Worm (Caenorhabditis elegans) whole organism, young adult: Measurements from ENCODE around the gene Y47D7A.18.
A peak's percentile ranks its signal among the peaks of the same experiment; 100 is the strongest.

Experiments
- D2030.7 ChIP-seq: fragments of 200-800 bp; sonication (Bioruptor generic); IDR thresholded peaks from 2 replicates; pipeline ENCODE4 v1.3.6; 2022; ENCODE audit warnings: missing genetic modification reagents, missing genetic modification characterization, missing compliant biosample characterization
- F23B12.7 ChIP-seq: sonication (generic microtip); optimal IDR thresholded peaks from 2 replicates; lab custom pipeline; 2017; ENCODE audit warnings: missing genetic modification characterization, mild to moderate bottlenecking, missing compliant biosample characterization, antibody characterized with exemption, moderate library complexity; ENCODE audit not compliant: insufficient read depth
- F33H1.4 ChIP-seq: fragments of 200-800 bp; sonication (Bioruptor generic); IDR thresholded peaks from 2 replicates; pipeline ENCODE4 v1.3.6; 2022; ENCODE audit warnings: missing genetic modification reagents, missing genetic modification characterization, missing compliant biosample characterization
- F49E8.2 ChIP-seq: sonication (generic microtip); optimal IDR thresholded peaks from 3 replicates; lab custom pipeline; 2017; ENCODE audit warnings: missing genetic modification characterization, mild to moderate bottlenecking, missing compliant biosample characterization, antibody characterized with exemption, moderate library complexity; ENCODE audit not compliant: insufficient read depth
- F57A8.1 ChIP-seq: fragments of 200-800 bp; sonication (Bioruptor generic); optimal IDR thresholded peaks from 2 replicates; lab custom pipeline; 2018; ENCODE audit warnings: mild to moderate bottlenecking, missing genetic modification characterization, moderate library complexity, missing compliant biosample characterization
- attf-6 ChIP-seq: fragments of 200-800 bp; sonication (Bioruptor generic); IDR thresholded peaks from 2 replicates; pipeline ENCODE4 v1.3.6; 2022; ENCODE audit warnings: missing genetic modification reagents, missing genetic modification characterization, missing compliant biosample characterization
- ccch-3 ChIP-seq: fragments of 200-800 bp; sonication (Bioruptor generic); optimal IDR thresholded peaks from 2 replicates; lab custom pipeline; 2018; ENCODE audit warnings: mild to moderate bottlenecking, missing genetic modification characterization, missing compliant biosample characterization
- ceh-100 ChIP-seq: fragments of 200-800 bp; sonication (Bioruptor generic); IDR thresholded peaks from 2 replicates; pipeline ENCODE4 v1.3.6; 2022; ENCODE audit warnings: missing genetic modification reagents, missing genetic modification characterization, missing compliant biosample characterization
- ceh-58 ChIP-seq: fragments of 200-800 bp; sonication (Bioruptor generic); IDR thresholded peaks from 2 replicates; pipeline ENCODE4 v1.3.6; 2022; ENCODE audit warnings: missing genetic modification characterization, missing compliant biosample characterization
- dox-1 ChIP-seq: fragments of 200-800 bp; sonication (Bioruptor generic); IDR thresholded peaks from 2 replicates; pipeline ENCODE4 v1.3.6; 2022; ENCODE audit warnings: missing genetic modification reagents, missing genetic modification characterization, missing compliant biosample characterization
- efl-1 ChIP-seq: fragments of 150-350 bp; optimal IDR thresholded peaks from 2 replicates; lab custom pipeline; 2014; ENCODE audit warnings: missing biosample characterization, missing genetic modification reagents, missing genetic modification characterization
- ekl-4 ChIP-seq: fragments of 200-800 bp; sonication (Bioruptor generic); IDR thresholded peaks from 2 replicates; pipeline ENCODE4 v1.3.6; 2022; ENCODE audit warnings: missing genetic modification reagents, missing genetic modification characterization, missing compliant biosample characterization
- him-1 ChIP-seq: sonication (generic microtip); optimal IDR thresholded peaks from 2 replicates; lab custom pipeline; 2016; ENCODE audit warnings: missing genotype, missing genetic modification reagents, missing genetic modification characterization, missing compliant biosample characterization
- hmg-1.2 ChIP-seq: fragments of 200-800 bp; sonication (Bioruptor generic); IDR thresholded peaks from 2 replicates; pipeline ENCODE4 v1.3.6; 2022; ENCODE audit warnings: missing genetic modification reagents, missing genetic modification characterization, missing compliant biosample characterization
- hsf-1 ChIP-seq: fragments of 200-800 bp; sonication (Bioruptor generic); IDR thresholded peaks from 2 replicates; pipeline ENCODE4 v1.3.6; 2022; ENCODE audit warnings: missing genetic modification reagents, missing genetic modification characterization, missing compliant biosample characterization
- lag-1 ChIP-seq: fragments of 200-800 bp; sonication (Bioruptor generic); IDR thresholded peaks from 2 replicates; pipeline ENCODE4 v1.3.6; 2022; ENCODE audit warnings: missing genetic modification reagents, missing genetic modification characterization, missing compliant biosample characterization
- let-526 ChIP-seq: fragments of 200-800 bp; sonication (Bioruptor generic); IDR thresholded peaks from 2 replicates; pipeline ENCODE4 v1.3.6; 2022; ENCODE audit warnings: missing genetic modification reagents, missing genetic modification characterization, missing compliant biosample characterization
- lin-35 ChIP-seq, 3 experiments: fragments of 150-350 bp in 2 of 3; sonication (generic microtip) in 1 of 3; optimal IDR thresholded peaks; 2 replicates each; lab custom pipeline; 2014 to 2018; ENCODE audit warnings: missing biosample characterization in 3 of 3, missing genetic modification characterization in 3 of 3, missing genetic modification reagents in 3 of 3
- lin-54 ChIP-seq: fragments of 200-800 bp; sonication (Bioruptor generic); optimal IDR thresholded peaks from 2 replicates; lab custom pipeline; 2018; ENCODE audit warnings: mild to moderate bottlenecking, missing genetic modification characterization, missing compliant biosample characterization
- lsl-1 ChIP-seq: fragments of 200-800 bp; sonication (Bioruptor generic); optimal IDR thresholded peaks from 2 replicates; lab custom pipeline; 2018; ENCODE audit warnings: mild to moderate bottlenecking, missing genetic modification characterization, moderate library complexity, missing compliant biosample characterization
- madf-6 ChIP-seq: fragments of 200-800 bp; sonication (Bioruptor generic); IDR thresholded peaks from 2 replicates; pipeline ENCODE4 v1.3.6; 2022; ENCODE audit warnings: missing genetic modification reagents, missing genetic modification characterization, missing compliant biosample characterization
- madf-8 ChIP-seq: fragments of 200-800 bp; sonication (Bioruptor generic); conservative IDR thresholded peaks from 2 replicates; pipeline ENCODE4 v1.3.6; 2022; ENCODE audit warnings: missing genetic modification reagents, missing genetic modification characterization, missing compliant biosample characterization
- mcd-1 ChIP-seq: fragments of 200-800 bp; sonication (Bioruptor generic); IDR thresholded peaks from 2 replicates; pipeline ENCODE4 v1.3.6; 2022; ENCODE audit warnings: missing genetic modification reagents, missing genetic modification characterization, missing compliant biosample characterization
- mxl-1 ChIP-seq: sonication (generic microtip); optimal IDR thresholded peaks from 2 replicates; lab custom pipeline; 2016; ENCODE audit warnings: missing genetic modification characterization, missing compliant biosample characterization
- nfyb-1 ChIP-seq: fragments of 200-800 bp; sonication (Bioruptor generic); IDR thresholded peaks from 2 replicates; pipeline ENCODE4 v1.3.6; 2022; ENCODE audit warnings: missing genetic modification reagents, missing genetic modification characterization, missing compliant biosample characterization
- nhr-80 ChIP-seq: sonication (generic microtip); optimal IDR thresholded peaks from 2 replicates; lab custom pipeline; 2016; ENCODE audit warnings: missing genetic modification characterization, missing compliant biosample characterization
- pbrm-1 ChIP-seq: fragments of 200-800 bp; sonication (Bioruptor generic); IDR thresholded peaks from 2 replicates; pipeline ENCODE4 v1.3.6; 2022; ENCODE audit warnings: missing genetic modification reagents, missing genetic modification characterization, missing compliant biosample characterization
- pha-4 ChIP-seq: fragments of 150-350 bp; sonication (generic microtip); optimal IDR thresholded peaks from 2 replicates; lab custom pipeline; 2014; ENCODE audit warnings: missing biosample characterization, missing genetic modification reagents, missing genetic modification characterization
- snpc-1.1 ChIP-seq: sonication (generic microtip); optimal IDR thresholded peaks from 2 replicates; lab custom pipeline; 2017; ENCODE audit warnings: missing genetic modification characterization, mild to moderate bottlenecking, missing compliant biosample characterization, antibody characterized with exemption, moderate library complexity, missing genotype, missing genetic modification reagents; ENCODE audit not compliant: insufficient read depth
- snpc-3.4 ChIP-seq: sonication (generic microtip); optimal IDR thresholded peaks from 2 replicates; lab custom pipeline; 2017; ENCODE audit warnings: missing genetic modification characterization, mild to moderate bottlenecking, missing compliant biosample characterization, antibody characterized with exemption, moderate library complexity, missing genotype, missing genetic modification reagents
- snpc-4 ChIP-seq, 5 experiments: fragments of 150-350 bp in 1 of 5; sonication (generic microtip) in 4 of 5; optimal IDR thresholded peaks; 2 replicates each; lab custom pipeline; 2014 to 2018; ENCODE audit warnings: missing genetic modification characterization in 5 of 5, missing biosample characterization in 3 of 5, antibody characterized with exemption in 2 of 5, mild to moderate bottlenecking in 2 of 5, missing compliant biosample characterization in 2 of 5, missing genotype in 2 of 5, moderate library complexity in 2 of 5, missing genetic modification reagents in 1 of 5
- tbp1 ChIP-seq: fragments of 200-800 bp; sonication (Bioruptor generic); optimal IDR thresholded peaks from 2 replicates; lab custom pipeline; 2018; ENCODE audit warnings: mild to moderate bottlenecking, missing genetic modification characterization, missing compliant biosample characterization
- xnd-1 ChIP-seq: sonication (generic microtip); optimal IDR thresholded peaks from 2 replicates; lab custom pipeline; 2016; ENCODE audit warnings: missing genotype, missing genetic modification reagents, missing genetic modification characterization, missing compliant biosample characterization
- ztf-18 ChIP-seq: sonication (generic microtip); optimal IDR thresholded peaks from 2 replicates; lab custom pipeline; 2016; ENCODE audit warnings: missing genotype, mild to moderate bottlenecking, missing genetic modification characterization, missing compliant biosample characterization

The Y47D7A.18 gene

DNA sequence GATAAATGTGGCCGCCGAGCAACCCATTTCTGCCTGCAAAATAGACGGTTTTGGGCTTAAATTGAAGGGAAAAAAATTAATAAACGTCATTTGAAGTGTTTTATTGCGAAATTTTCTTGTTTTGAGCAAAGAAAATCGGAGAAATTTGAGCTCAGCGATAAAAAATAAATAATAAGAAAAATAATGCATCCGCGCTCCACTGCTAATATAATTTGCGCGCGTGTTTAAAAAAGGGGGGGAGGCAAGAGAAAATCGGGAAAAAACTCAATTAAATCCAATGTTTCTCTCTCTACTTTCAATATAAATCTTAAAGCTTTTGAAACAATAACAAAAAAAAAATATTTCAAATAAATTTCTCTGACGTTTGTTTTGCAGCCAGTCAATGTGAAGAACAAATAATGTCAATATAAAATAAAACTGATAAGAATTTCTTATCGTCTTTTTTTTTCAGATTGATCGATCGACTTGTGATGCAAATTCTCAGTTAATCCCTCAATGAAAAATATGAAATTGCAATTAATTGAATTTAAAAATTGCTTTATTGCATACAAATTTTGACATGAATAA is 34.0 kb upstream of the Y47D7A.18 start, which contains the start of gene rft-2 (continued):
- TF ChIP-seq him-1 (tag; lab: Kevin White, UChicago) (no peak), ekl-4 (GFP tag; lab: Robert Waterston, UW) (no peak), dox-1 (GFP tag; lab: Robert Waterston, UW) (0 out of 2 replicates have a peak, but pooled peaks have one; percentile 26), F23B12.7 (tag; lab: Kevin White, UChicago) (peak; percentile 15), nfyb-1 (GFP tag; lab: Robert Waterston, UW) (peak; percentile 41; the same call in 1 of the 2 replicates), lin-35 (GFP tag; optimal IDR thresholded peaks at IDR 0.05; lab: Kevin White, UChicago) (peak; percentile 56 to 92 (median 72)), nhr-80 (tag; lab: Kevin White, UChicago) (peak; percentile 19), mcd-1 (peak; percentile 94), lsl-1 (GFP tag; lab: Kevin White, UChicago) (peak; percentile 40)

DNA sequence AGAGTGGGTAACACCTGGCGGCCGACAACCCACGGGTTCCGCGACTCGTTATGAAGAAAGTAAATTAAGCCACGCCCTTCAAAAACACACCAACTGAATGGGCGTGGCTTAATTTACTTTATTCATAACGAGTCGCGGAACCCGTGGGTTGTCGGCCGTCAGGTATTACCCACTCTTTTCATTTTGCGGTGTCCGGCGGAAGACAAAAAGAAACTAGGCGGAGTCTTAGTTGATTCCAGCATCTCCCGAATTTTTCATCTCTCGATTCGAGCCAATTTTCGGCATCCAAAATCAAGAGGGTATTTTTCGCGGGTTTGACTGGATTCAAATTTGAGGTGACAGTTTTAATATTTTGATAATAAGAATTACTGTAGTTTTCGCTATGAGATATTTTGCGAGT is 31.0 kb upstream of the Y47D7A.18 start:
- peak; percentile 5 for TF ChIP-seq F49E8.2 (tag; lab: Kevin White, UChicago)
- TF ChIP-seq hmg-1.2 (GFP tag; lab: Robert Waterston, UW): peak; percentile 46
- TF ChIP-seq tbp1 (GFP tag; lab: Kevin White, UChicago): peak; percentile 14
- TF ChIP-seq ekl-4 (GFP tag; lab: Robert Waterston, UW): no peak
- no peak for TF ChIP-seq ccch-3 (GFP tag; lab: Kevin White, UChicago)
- TF ChIP-seq xnd-1 (tag; lab: Kevin White, UChicago): peak; percentile 62
- peak; percentile 89 for TF ChIP-seq snpc-1.1 (tag; lab: Kevin White, UChicago)
- 0 out of 2 replicates have a peak, but pooled peaks have one; percentile 21 for TF ChIP-seq madf-8
- TF ChIP-seq mcd-1: peak; percentile 54; the same call in 1 of the 2 replicates
- peak; percentile 71 for TF ChIP-seq lsl-1 (GFP tag; lab: Kevin White, UChicago)
- no peak for TF ChIP-seq ceh-58 (GFP tag; lab: Robert Waterston, UW)
- TF ChIP-seq lin-54 (GFP tag; lab: Kevin White, UChicago): peak; percentile 50
- TF ChIP-seq snpc-3.4 (tag; lab: Kevin White, UChicago): peak; percentile 74
- no peak for TF ChIP-seq pha-4
- TF ChIP-seq let-526 (GFP tag; lab: Robert Waterston, UW): no peak
- no peak for TF ChIP-seq mxl-1
- TF ChIP-seq snpc-4 (GFP tag; optimal IDR thresholded peaks at IDR 0.05; lab: Kevin White, UChicago): peak; percentile 91
- peak; percentile 35 to 96 (median 93) for TF ChIP-seq snpc-4 (tag; optimal IDR thresholded peaks at IDR 0.05; lab: Kevin White, UChicago)
- TF ChIP-seq pbrm-1 (GFP tag; lab: Robert Waterston, UW): peak; percentile 78
- TF ChIP-seq efl-1 (GFP tag; lab: Kevin White, UChicago): peak; percentile 42
- no peak for TF ChIP-seq lag-1 (GFP tag; lab: Robert Waterston, UW)
- TF ChIP-seq hsf-1: 0 out of 2 replicates have a peak, but pooled peaks have one; percentile 15
- TF ChIP-seq attf-6: peak; percentile 71
- TF ChIP-seq F57A8.1 (GFP tag; lab: Kevin White, UChicago): no peak
- TF ChIP-seq dox-1 (GFP tag; lab: Robert Waterston, UW): 0 out of 2 replicates have a peak, but pooled peaks have one; percentile 38
- no peak for TF ChIP-seq ztf-18
- peak; percentile 85 for TF ChIP-seq madf-6 (GFP tag; lab: Robert Waterston, UW)
- peak; percentile 41; the same call in 1 of the 2 replicates for TF ChIP-seq F33H1.4 (GFP tag; lab: Robert Waterston, UW)
- TF ChIP-seq ceh-100 (GFP tag; lab: Robert Waterston, UW): peak; percentile 61; the same call in 1 of the 2 replicates
- TF ChIP-seq D2030.7 (GFP tag; lab: Robert Waterston, UW): peak; percentile 65
- TF ChIP-seq, all 124 proteins: peak for 20
